Worm (Caenorhabditis elegans) whole organism, mixed stage, embryonic: ENCODE measurements around the gene F45E12.5.

ENCODE experiments used
- M03D4.4 ChIP-seq: sonication (generic microtip); optimal IDR thresholded peaks from 2 replicates; lab custom pipeline; 2017; ENCODE audit warnings: mild to moderate bottlenecking, missing genetic modification characterization, missing compliant biosample characterization
- bed-3 ChIP-seq: fragments of 200-800 bp; sonication (Bioruptor generic); optimal IDR thresholded peaks from 3 replicates; lab custom pipeline; 2018; ENCODE audit warnings: mild to moderate bottlenecking, missing genetic modification characterization, moderate library complexity, missing compliant biosample characterization
- blmp-1 ChIP-seq: fragments of 150-350 bp; optimal IDR thresholded peaks from 2 replicates; lab custom pipeline; 2014; ENCODE audit warnings: missing biosample characterization, missing genetic modification characterization
- ceh-39 ChIP-seq: fragments of 150-350 bp; optimal IDR thresholded peaks from 2 replicates; lab custom pipeline; 2014; ENCODE audit warnings: missing biosample characterization, missing genetic modification characterization
- ceh-43 ChIP-seq: fragments of 200-800 bp; sonication (Bioruptor generic); optimal IDR thresholded peaks from 2 replicates; lab custom pipeline; 2018; ENCODE audit warnings: mild to moderate bottlenecking, missing genetic modification characterization, moderate library complexity, missing compliant biosample characterization
- ceh-83 ChIP-seq: fragments of 200-800 bp; sonication (Bioruptor generic); optimal IDR thresholded peaks from 2 replicates; lab custom pipeline; 2018; ENCODE audit warnings: mild to moderate bottlenecking, missing genetic modification characterization, missing compliant biosample characterization
- ces-1 ChIP-seq: fragments of 150-350 bp; optimal IDR thresholded peaks from 2 replicates; lab custom pipeline; 2014; ENCODE audit warnings: missing biosample characterization, missing genetic modification reagents, missing genetic modification characterization
- cnd-1 ChIP-seq: fragments of 200-800 bp; sonication (Bioruptor generic); optimal IDR thresholded peaks from 2 replicates; lab custom pipeline; 2018; ENCODE audit warnings: mild to moderate bottlenecking, missing genetic modification characterization, missing compliant biosample characterization
- drap-1 ChIP-seq: fragments of 200-800 bp; sonication (Bioruptor generic); optimal IDR thresholded peaks from 3 replicates; lab custom pipeline; 2018; ENCODE audit warnings: mild to moderate bottlenecking, missing genetic modification characterization, missing compliant biosample characterization
- flh-1 ChIP-seq: fragments of 200-800 bp; sonication (Bioruptor generic); optimal IDR thresholded peaks from 2 replicates; lab custom pipeline; 2018; ENCODE audit warnings: mild to moderate bottlenecking, missing genetic modification characterization, moderate library complexity, missing compliant biosample characterization
- ham-2 ChIP-seq: fragments of 200-800 bp; sonication (Bioruptor generic); optimal IDR thresholded peaks from 2 replicates; lab custom pipeline; 2018; ENCODE audit warnings: mild to moderate bottlenecking, missing genetic modification characterization, missing compliant biosample characterization
- hlh-1 ChIP-seq: fragments of 150-350 bp; optimal IDR thresholded peaks from 2 replicates; lab custom pipeline; 2014; ENCODE audit warnings: missing biosample characterization, missing genetic modification reagents, missing genetic modification characterization
- lin-13 ChIP-seq: fragments of 150-350 bp; optimal IDR thresholded peaks from 2 replicates; lab custom pipeline; 2014; ENCODE audit warnings: missing biosample characterization, missing genetic modification characterization
- lin-32 ChIP-seq: fragments of 200-800 bp; sonication (Bioruptor generic); optimal IDR thresholded peaks from 2 replicates; lab custom pipeline; 2018; ENCODE audit warnings: mild to moderate bottlenecking, missing genetic modification characterization, missing compliant biosample characterization
- mab-5 ChIP-seq: fragments of 150-350 bp; optimal IDR thresholded peaks from 2 replicates; lab custom pipeline; 2014; ENCODE audit warnings: missing biosample characterization, missing genetic modification characterization
- mep-1 ChIP-seq: fragments of 150-350 bp; optimal IDR thresholded peaks from 2 replicates; lab custom pipeline; 2017; ENCODE audit warnings: missing biosample characterization, missing genetic modification reagents, missing genetic modification characterization, inconsistent platforms
- mls-2 ChIP-seq: sonication (generic microtip); optimal IDR thresholded peaks from 2 replicates; lab custom pipeline; 2016; ENCODE audit warnings: mild to moderate bottlenecking, missing genetic modification characterization, moderate library complexity, missing compliant biosample characterization
- nhr-12 ChIP-seq: fragments of 150-350 bp; optimal IDR thresholded peaks from 2 replicates; lab custom pipeline; 2014; ENCODE audit warnings: missing biosample characterization, missing genetic modification characterization
- nhr-237 ChIP-seq: fragments of 150-350 bp; optimal IDR thresholded peaks from 2 replicates; lab custom pipeline; 2014; ENCODE audit warnings: missing biosample characterization, missing genetic modification characterization
- nhr-28 ChIP-seq: fragments of 150-350 bp; optimal IDR thresholded peaks from 2 replicates; lab custom pipeline; 2014; ENCODE audit warnings: missing biosample characterization, missing genetic modification characterization
- nhr-76 ChIP-seq: sonication (generic microtip); optimal IDR thresholded peaks from 2 replicates; lab custom pipeline; 2017; ENCODE audit warnings: missing biosample characterization, missing genetic modification characterization
- pha-4 ChIP-seq: fragments of 150-350 bp; optimal IDR thresholded peaks from 2 replicates; lab custom pipeline; 2018; ENCODE audit warnings: missing biosample characterization, missing genetic modification reagents, missing genetic modification characterization
- sptf-1 ChIP-seq: sonication (generic microtip); optimal IDR thresholded peaks from 2 replicates; lab custom pipeline; 2017; ENCODE audit warnings: mild to moderate bottlenecking, missing genetic modification characterization, moderate library complexity, missing compliant biosample characterization
- tbx-8 ChIP-seq: fragments of 200-800 bp; sonication (Bioruptor generic); optimal IDR thresholded peaks from 2 replicates; lab custom pipeline; 2018; ENCODE audit warnings: mild to moderate bottlenecking, missing genetic modification characterization, moderate library complexity, missing compliant biosample characterization
- unc-120 ChIP-seq: sonication (generic microtip); optimal IDR thresholded peaks from 2 replicates; lab custom pipeline; 2017; ENCODE audit warnings: missing genetic modification characterization, missing compliant biosample characterization; ENCODE audit not compliant: poor library complexity, severe bottlenecking
- unc-39 ChIP-seq: fragments of 150-350 bp; optimal IDR thresholded peaks from 2 replicates; lab custom pipeline; 2014; ENCODE audit warnings: missing biosample characterization, missing genetic modification characterization
- unc-62 ChIP-seq: fragments of 150-350 bp; optimal IDR thresholded peaks from 2 replicates; lab custom pipeline; 2014; ENCODE audit warnings: missing biosample characterization, missing genetic modification reagents, missing genetic modification characterization
- zip-8 ChIP-seq: fragments of 150-350 bp; optimal IDR thresholded peaks from 2 replicates; lab custom pipeline; 2014; ENCODE audit warnings: missing biosample characterization, missing genetic modification characterization
- ztf-11 ChIP-seq: fragments of 150-350 bp; optimal IDR thresholded peaks from 2 replicates; lab custom pipeline; 2014; ENCODE audit warnings: missing biosample characterization, missing genetic modification characterization

Gene F45E12.5

ce11 chrII:7317468-7317867 is 7.6 kb upstream of the F45E12.5 start, which contains the start of gene F21D12.2:
Gene F21D12.2, plus strand, starts transcription at chrII:7317768.
- TF ChIP-seq nhr-237 (tag; lab: Kevin White, UChicago) (no peak), unc-62 (no peak), unc-120 (tag; lab: Kevin White, UChicago) (no peak), nhr-28 (tag; lab: Kevin White, UChicago) (no peak), blmp-1 (tag; lab: Kevin White, UChicago) (no peak), ceh-83 (GFP tag; lab: Kevin White, UChicago) (no peak), mab-5 (tag; lab: Kevin White, UChicago) (no peak), hlh-1 (tag; lab: Kevin White, UChicago) (no peak), drap-1 (GFP tag; lab: Kevin White, UChicago) (no peak), flh-1 (no peak), sptf-1 (tag; lab: Kevin White, UChicago) (no peak), ham-2 (GFP tag; lab: Kevin White, UChicago) (no peak), mls-2 (tag; lab: Kevin White, UChicago) (no peak), lin-32 (no peak), bed-3 (no peak), nhr-76 (no peak), nhr-12 (tag; lab: Kevin White, UChicago) (no peak), pha-4 (no peak)

ce11 chrII:7314083-7314482 is 4.2 kb upstream of the F45E12.5 start, which contains the start of gene F45E12.6:
Gene F45E12.6, minus strand, starts transcription at chrII:7314183.
- TF ChIP-seq nhr-76 = no peak
- no peak for TF ChIP-seq blmp-1 (tag; lab: Kevin White, UChicago)
- no peak for TF ChIP-seq nhr-237 (tag; lab: Kevin White, UChicago)
- no peak for TF ChIP-seq nhr-12 (tag; lab: Kevin White, UChicago)
- no peak for TF ChIP-seq lin-13 (tag; lab: Kevin White, UChicago)
- TF ChIP-seq mls-2 (tag; lab: Kevin White, UChicago) = no peak
- no peak for TF ChIP-seq sptf-1 (tag; lab: Kevin White, UChicago)

ce11 chrII:7305558-7305957 is 4.4 kb downstream of the F45E12.5 start, which contains the start of gene brf-1:
Gene brf-1, plus strand, starts transcription at chrII:7305858.
- TF ChIP-seq ceh-39 (tag; lab: Kevin White, UChicago) = no peak
- TF ChIP-seq zip-8 (tag; lab: Kevin White, UChicago) = peak; percentile 37

ce11 chrII:7301670-7302151 is 8.2 kb downstream of the F45E12.5 start, which contains the start of gene cul-4:
Gene cul-4, plus strand, starts transcription at chrII:7302101.
- TF ChIP-seq nhr-237 (tag; lab: Kevin White, UChicago) (no peak), flh-1 (no peak), lin-13 (tag; lab: Kevin White, UChicago) (peak; percentile 50), hlh-1 (tag; lab: Kevin White, UChicago) (peak; percentile 0), cnd-1 (peak; percentile 32), lin-32 (no peak), pha-4 (peak; percentile 48), mep-1 (peak; percentile 29), M03D4.4 (tag; lab: Kevin White, UChicago) (peak; percentile 33)

- TF ChIP-seq sptf-1 (tag; lab: Kevin White, UChicago) = no peak
- TF ChIP-seq, all 35 proteins: peak for 0
Observed at ce11 chrII:7299042-7299441, 10.9 kb downstream of the F45E12.5 start, which contains the start of gene C30G12.1. Gene C30G12.1, plus strand, starts transcription at chrII:7299342.

- TF ChIP-seq ham-2 (GFP tag; lab: Kevin White, UChicago) (no peak), ceh-43 (GFP tag; lab: Kevin White, UChicago) (no peak), cnd-1 (no peak), unc-120 (tag; lab: Kevin White, UChicago) (no peak), flh-1 (no peak), ztf-11 (no peak), M03D4.4 (tag; lab: Kevin White, UChicago) (no peak), nhr-12 (tag; lab: Kevin White, UChicago) (no peak), lin-32 (no peak), blmp-1 (tag; lab: Kevin White, UChicago) (no peak), tbx-8 (GFP tag; lab: Kevin White, UChicago) (no peak), mls-2 (tag; lab: Kevin White, UChicago) (no peak), lin-13 (tag; lab: Kevin White, UChicago) (no peak), nhr-237 (tag; lab: Kevin White, UChicago) (no peak), unc-62 (no peak), ceh-83 (GFP tag; lab: Kevin White, UChicago) (no peak), bed-3 (no peak), unc-39 (tag; lab: Kevin White, UChicago) (no peak), ces-1 (GFP tag; lab: Kevin White, UChicago) (no peak)
Observed at ce11 chrII:7298197-7298682, 11.7 kb downstream of the F45E12.5 start, which contains the start of gene puf-8. Gene puf-8, minus strand, starts transcription at chrII:7298247.
